Worm (Caenorhabditis elegans) whole organism, L1 larva: Measurements from ENCODE around the gene clec-149.
A peak's percentile ranks its signal among the peaks of the same experiment; 100 is the strongest.

ENCODE experiments used
- fkh-10 ChIP-seq: sonication (generic microtip); optimal IDR thresholded peaks from 2 replicates; lab custom pipeline; 2017; ENCODE audit warnings: missing biosample characterization, missing genetic modification reagents, missing genetic modification characterization
- fos-1 ChIP-seq: fragments of 150-350 bp; optimal IDR thresholded peaks from 2 replicates; lab custom pipeline; 2014; ENCODE audit warnings: missing biosample characterization, missing genetic modification characterization
- jun-1 ChIP-seq: fragments of 150-350 bp; optimal IDR thresholded peaks from 2 replicates; lab custom pipeline; 2014; ENCODE audit warnings: missing biosample characterization, missing genetic modification reagents, missing genetic modification characterization
- nhr-76 ChIP-seq: sonication (generic microtip); optimal IDR thresholded peaks from 2 replicates; lab custom pipeline; 2017; ENCODE audit warnings: missing biosample characterization, missing genetic modification characterization
- nhr-77 ChIP-seq: fragments of 150-350 bp; optimal IDR thresholded peaks from 2 replicates; lab custom pipeline; 2014; ENCODE audit warnings: missing biosample characterization, missing genetic modification characterization
- snpc-4 ChIP-seq: fragments of 150-350 bp; optimal IDR thresholded peaks from 2 replicates; lab custom pipeline; 2014; ENCODE audit warnings: missing biosample characterization, missing genetic modification characterization
- snu-23 ChIP-seq: sonication (generic microtip); optimal IDR thresholded peaks from 2 replicates; lab custom pipeline; 2016; ENCODE audit warnings: missing genetic modification characterization, missing compliant biosample characterization
- sox-4 ChIP-seq: sonication (generic microtip); optimal IDR thresholded peaks from 2 replicates; lab custom pipeline; 2016; ENCODE audit warnings: missing genetic modification characterization, missing compliant biosample characterization
- sup-37 ChIP-seq: fragments of 200-800 bp; sonication (Bioruptor generic); optimal IDR thresholded peaks from 2 replicates; lab custom pipeline; 2018; ENCODE audit warnings: mild to moderate bottlenecking, missing genetic modification characterization, missing compliant biosample characterization
- unc-62 ChIP-seq: fragments of 150-350 bp; optimal IDR thresholded peaks from 2 replicates; lab custom pipeline; 2014; ENCODE audit warnings: missing biosample characterization, missing genetic modification reagents, missing genetic modification characterization
- unc-98 ChIP-seq: fragments of 200-800 bp; sonication (Bioruptor generic); IDR thresholded peaks from 2 replicates; pipeline ENCODE4 v1.3.6; 2022; ENCODE audit warnings: missing genetic modification characterization, missing compliant biosample characterization

ce11 chrIII:793595-793994 lies 29.4 kb upstream of the clec-149 start, which contains the start of gene snt-2:
- TF ChIP-seq fos-1 (tag; lab: Kevin White, UChicago) (peak; percentile 62), snu-23 (GFP tag; lab: Kevin White, UChicago) (peak; percentile 88), fkh-10 (GFP tag; lab: Kevin White, UChicago) (peak; percentile 5), unc-62 (no peak), nhr-77 (tag; lab: Kevin White, UChicago) (peak; percentile 70), jun-1 (tag; lab: Kevin White, UChicago) (peak; percentile 69), sox-4 (no peak), unc-98 (GFP tag; lab: Robert Waterston, UW) (no peak), nhr-76 (no peak), snpc-4 (tag; lab: Kevin White, UChicago) (peak; percentile 43), sup-37 (no peak)
